Worm (Caenorhabditis elegans) whole organism, mixed stage, embryonic: ENCODE measurements around the gene F10E7.11.

Experiments used
- M03D4.4 ChIP-seq: sonication (generic microtip); optimal IDR thresholded peaks from 2 replicates; lab custom pipeline; 2017; ENCODE audit warnings: mild to moderate bottlenecking, missing genetic modification characterization, missing compliant biosample characterization
- bed-3 ChIP-seq: fragments of 200-800 bp; sonication (Bioruptor generic); optimal IDR thresholded peaks from 3 replicates; lab custom pipeline; 2018; ENCODE audit warnings: mild to moderate bottlenecking, missing genetic modification characterization, moderate library complexity, missing compliant biosample characterization
- ceh-39 ChIP-seq: fragments of 150-350 bp; optimal IDR thresholded peaks from 2 replicates; lab custom pipeline; 2014; ENCODE audit warnings: missing biosample characterization, missing genetic modification characterization
- ceh-43 ChIP-seq: fragments of 200-800 bp; sonication (Bioruptor generic); optimal IDR thresholded peaks from 2 replicates; lab custom pipeline; 2018; ENCODE audit warnings: mild to moderate bottlenecking, missing genetic modification characterization, moderate library complexity, missing compliant biosample characterization
- ceh-83 ChIP-seq: fragments of 200-800 bp; sonication (Bioruptor generic); optimal IDR thresholded peaks from 2 replicates; lab custom pipeline; 2018; ENCODE audit warnings: mild to moderate bottlenecking, missing genetic modification characterization, missing compliant biosample characterization
- ces-1 ChIP-seq: fragments of 150-350 bp; optimal IDR thresholded peaks from 2 replicates; lab custom pipeline; 2014; ENCODE audit warnings: missing biosample characterization, missing genetic modification reagents, missing genetic modification characterization
- elt-1 ChIP-seq: sonication (generic microtip); optimal IDR thresholded peaks from 2 replicates; lab custom pipeline; 2017; ENCODE audit warnings: missing genetic modification characterization, mild to moderate bottlenecking, missing compliant biosample characterization, antibody characterized with exemption, moderate library complexity, borderline replicate concordance; ENCODE audit not compliant: insufficient read depth
- elt-3 ChIP-seq: fragments of 150-350 bp; optimal IDR thresholded peaks from 2 replicates; lab custom pipeline; 2014; ENCODE audit warnings: missing biosample characterization, missing genetic modification characterization
- flh-1 ChIP-seq: fragments of 200-800 bp; sonication (Bioruptor generic); optimal IDR thresholded peaks from 2 replicates; lab custom pipeline; 2018; ENCODE audit warnings: mild to moderate bottlenecking, missing genetic modification characterization, moderate library complexity, missing compliant biosample characterization
- hlh-1 ChIP-seq: fragments of 150-350 bp; optimal IDR thresholded peaks from 2 replicates; lab custom pipeline; 2014; ENCODE audit warnings: missing biosample characterization, missing genetic modification reagents, missing genetic modification characterization
- lin-13 ChIP-seq: fragments of 150-350 bp; optimal IDR thresholded peaks from 2 replicates; lab custom pipeline; 2014; ENCODE audit warnings: missing biosample characterization, missing genetic modification characterization
- lin-32 ChIP-seq: fragments of 200-800 bp; sonication (Bioruptor generic); optimal IDR thresholded peaks from 2 replicates; lab custom pipeline; 2018; ENCODE audit warnings: mild to moderate bottlenecking, missing genetic modification characterization, missing compliant biosample characterization
- lsy-2 ChIP-seq: fragments of 150-350 bp; optimal IDR thresholded peaks from 2 replicates; lab custom pipeline; 2014; ENCODE audit warnings: missing biosample characterization, missing genetic modification characterization
- mab-5 ChIP-seq: fragments of 150-350 bp; optimal IDR thresholded peaks from 2 replicates; lab custom pipeline; 2014; ENCODE audit warnings: missing biosample characterization, missing genetic modification characterization
- mep-1 ChIP-seq: fragments of 150-350 bp; optimal IDR thresholded peaks from 2 replicates; lab custom pipeline; 2017; ENCODE audit warnings: missing biosample characterization, missing genetic modification reagents, missing genetic modification characterization, inconsistent platforms
- mls-2 ChIP-seq: sonication (generic microtip); optimal IDR thresholded peaks from 2 replicates; lab custom pipeline; 2016; ENCODE audit warnings: mild to moderate bottlenecking, missing genetic modification characterization, moderate library complexity, missing compliant biosample characterization
- nhr-12 ChIP-seq: fragments of 150-350 bp; optimal IDR thresholded peaks from 2 replicates; lab custom pipeline; 2014; ENCODE audit warnings: missing biosample characterization, missing genetic modification characterization
- nhr-2 ChIP-seq: fragments of 150-350 bp; optimal IDR thresholded peaks from 2 replicates; lab custom pipeline; 2014; ENCODE audit warnings: missing biosample characterization, missing genetic modification characterization
- nhr-237 ChIP-seq: fragments of 150-350 bp; optimal IDR thresholded peaks from 2 replicates; lab custom pipeline; 2014; ENCODE audit warnings: missing biosample characterization, missing genetic modification characterization
- nhr-76 ChIP-seq: sonication (generic microtip); optimal IDR thresholded peaks from 2 replicates; lab custom pipeline; 2017; ENCODE audit warnings: missing biosample characterization, missing genetic modification characterization
- sptf-1 ChIP-seq: sonication (generic microtip); optimal IDR thresholded peaks from 2 replicates; lab custom pipeline; 2017; ENCODE audit warnings: mild to moderate bottlenecking, missing genetic modification characterization, moderate library complexity, missing compliant biosample characterization
- tbx-8 ChIP-seq: fragments of 200-800 bp; sonication (Bioruptor generic); optimal IDR thresholded peaks from 2 replicates; lab custom pipeline; 2018; ENCODE audit warnings: mild to moderate bottlenecking, missing genetic modification characterization, moderate library complexity, missing compliant biosample characterization
- unc-120 ChIP-seq: sonication (generic microtip); optimal IDR thresholded peaks from 2 replicates; lab custom pipeline; 2017; ENCODE audit warnings: missing genetic modification characterization, missing compliant biosample characterization; ENCODE audit not compliant: poor library complexity, severe bottlenecking
- unc-39 ChIP-seq: fragments of 150-350 bp; optimal IDR thresholded peaks from 2 replicates; lab custom pipeline; 2014; ENCODE audit warnings: missing biosample characterization, missing genetic modification characterization
- unc-62 ChIP-seq: fragments of 150-350 bp; optimal IDR thresholded peaks from 2 replicates; lab custom pipeline; 2014; ENCODE audit warnings: missing biosample characterization, missing genetic modification reagents, missing genetic modification characterization
- zip-8 ChIP-seq: fragments of 150-350 bp; optimal IDR thresholded peaks from 2 replicates; lab custom pipeline; 2014; ENCODE audit warnings: missing biosample characterization, missing genetic modification characterization
- ztf-11 ChIP-seq: fragments of 150-350 bp; optimal IDR thresholded peaks from 2 replicates; lab custom pipeline; 2014; ENCODE audit warnings: missing biosample characterization, missing genetic modification characterization

F10E7.11 gene

DNA sequence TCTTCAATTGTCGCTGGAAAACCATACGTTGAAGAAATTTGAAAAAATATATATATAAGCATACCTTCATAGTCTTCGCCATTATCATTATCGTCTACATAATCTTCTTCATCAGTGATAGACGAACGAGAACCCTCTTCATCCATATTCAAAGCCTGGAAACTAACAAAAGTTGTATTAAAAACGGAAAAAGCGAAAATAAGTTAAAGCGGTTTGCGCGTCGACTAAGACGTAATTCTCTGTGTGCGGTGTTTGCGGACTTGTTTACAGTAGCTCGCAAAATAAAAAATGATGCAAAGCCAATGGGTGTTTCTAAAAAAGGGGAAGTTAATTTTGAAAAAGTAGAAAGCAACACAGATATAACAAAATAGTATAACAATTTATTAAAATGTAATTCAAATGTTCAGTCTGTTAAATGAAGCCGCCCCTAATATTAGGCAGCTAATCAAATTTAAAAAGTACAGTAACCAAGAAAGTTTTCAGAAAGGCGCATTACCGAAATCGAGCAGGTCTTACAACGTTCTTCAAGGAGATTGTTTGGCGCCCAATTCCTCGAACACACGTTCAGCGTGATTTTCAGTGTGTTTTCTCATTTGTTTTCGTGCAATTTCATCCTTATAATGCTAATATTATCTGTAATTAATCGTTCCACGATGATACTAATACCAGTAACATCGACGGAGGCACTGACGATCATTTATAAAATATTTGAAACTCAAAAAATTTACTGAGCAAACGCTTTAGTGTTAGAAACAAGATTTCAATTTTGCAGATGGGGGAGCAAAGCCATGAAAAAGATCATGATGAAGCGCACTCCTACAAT lies 9.4 kb upstream of the F10E7.11 start, which contains the start of the genes T07F8.4 and gld-3:
TSS of gene T07F8.4 (minus strand) at position 162 of the 823 bp plus-strand sequence.
TSS of gene gld-3 (plus strand) at position 773 of the 823 bp plus-strand sequence.
- TF ChIP-seq ceh-83 (no peak), lsy-2 (peak; percentile 93), mep-1 (peak; percentile 62), sptf-1 (tag; lab: Kevin White, UChicago) (peak; percentile 42)

DNA sequence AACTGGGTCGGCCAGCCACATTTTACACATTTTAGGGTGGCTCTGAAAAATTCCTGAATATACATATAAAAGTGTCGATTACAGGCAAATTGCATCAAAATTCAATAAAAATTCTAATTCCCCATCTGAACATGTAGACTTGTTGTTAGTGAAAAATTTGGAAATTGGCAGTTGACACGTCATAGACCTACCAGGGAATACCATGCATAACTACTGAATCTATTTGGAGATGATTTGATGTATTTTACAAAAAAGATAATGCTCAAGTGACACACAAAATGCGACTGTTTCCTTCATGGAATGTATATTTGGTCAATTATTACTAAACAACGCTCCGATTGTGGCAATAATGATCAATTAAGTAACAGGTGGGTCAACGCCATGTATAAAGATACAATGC lies 3.8 kb upstream of the F10E7.11 start, which contains the start of gene F10E7.1:
TSS of gene F10E7.1 (plus strand) at position 301 of the 400 bp plus-strand sequence.
- no peak for TF ChIP-seq elt-1 (tag; lab: Kevin White, UChicago)

ce11 chrII:7121762-7122292 lies 865 bp downstream of the F10E7.11 start, which contains the start of gene F10E7.2:
F10E7.2 (plus strand) TSS chrII:7122242.
- TF ChIP-seq ces-1: no peak
- no peak for TF ChIP-seq mls-2 (tag; lab: Kevin White, UChicago)
- no peak for TF ChIP-seq ceh-43 (GFP tag; lab: Kevin White, UChicago)
- no peak for TF ChIP-seq mep-1
- no peak for TF ChIP-seq unc-39 (tag; lab: Kevin White, UChicago)
- TF ChIP-seq M03D4.4 (tag; lab: Kevin White, UChicago): no peak
- no peak for TF ChIP-seq elt-1 (tag; lab: Kevin White, UChicago)
- no peak for TF ChIP-seq ceh-83
- no peak for TF ChIP-seq tbx-8
- no peak for TF ChIP-seq unc-120
- no peak for TF ChIP-seq flh-1
- TF ChIP-seq zip-8 (tag; lab: Kevin White, UChicago): no peak
- TF ChIP-seq bed-3 (GFP tag; lab: Kevin White, UChicago): no peak
- TF ChIP-seq nhr-12 (tag; lab: Kevin White, UChicago): no peak
- no peak for TF ChIP-seq elt-3 (tag; lab: Kevin White, UChicago)
- no peak for TF ChIP-seq nhr-76 (tag; lab: Kevin White, UChicago)
- TF ChIP-seq lin-32 (GFP tag; lab: Kevin White, UChicago): no peak
- no peak for TF ChIP-seq lsy-2
- no peak for TF ChIP-seq nhr-2

DNA sequence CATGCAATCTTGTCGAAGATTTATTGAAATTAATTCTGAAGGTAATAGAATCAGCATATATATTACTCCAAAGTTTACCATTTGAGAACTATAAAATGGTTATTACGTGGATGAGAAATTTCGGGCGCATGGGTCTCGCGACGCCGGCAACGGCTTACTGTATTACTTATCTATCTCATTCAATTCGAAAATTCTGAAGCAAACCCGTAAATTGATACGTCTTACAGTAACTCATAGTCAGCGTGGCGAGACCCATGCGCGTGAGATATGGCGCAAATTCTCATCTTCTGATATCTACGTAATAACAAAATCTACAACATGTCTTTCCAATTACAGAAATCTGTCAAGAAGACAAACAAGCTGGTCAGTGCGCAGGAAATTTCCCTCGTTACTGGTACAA lies 3.2 kb downstream of the F10E7.11 start:
- TF ChIP-seq nhr-237 (tag; lab: Kevin White, UChicago): no peak
- TF ChIP-seq zip-8 (tag; lab: Kevin White, UChicago): no peak
- no peak for TF ChIP-seq ces-1
- TF ChIP-seq lin-32 (GFP tag; lab: Kevin White, UChicago): no peak
- no peak for TF ChIP-seq lin-13 (tag; lab: Kevin White, UChicago)
- no peak for TF ChIP-seq mep-1
- no peak for TF ChIP-seq unc-62 (GFP tag; lab: Kevin White, UChicago)
- no peak for TF ChIP-seq mab-5 (tag; lab: Kevin White, UChicago)
- TF ChIP-seq nhr-76 (tag; lab: Kevin White, UChicago): no peak
- TF ChIP-seq mls-2 (tag; lab: Kevin White, UChicago): no peak
- no peak for TF ChIP-seq tbx-8
- no peak for TF ChIP-seq unc-120
- TF ChIP-seq elt-3 (tag; lab: Kevin White, UChicago): no peak

DNA sequence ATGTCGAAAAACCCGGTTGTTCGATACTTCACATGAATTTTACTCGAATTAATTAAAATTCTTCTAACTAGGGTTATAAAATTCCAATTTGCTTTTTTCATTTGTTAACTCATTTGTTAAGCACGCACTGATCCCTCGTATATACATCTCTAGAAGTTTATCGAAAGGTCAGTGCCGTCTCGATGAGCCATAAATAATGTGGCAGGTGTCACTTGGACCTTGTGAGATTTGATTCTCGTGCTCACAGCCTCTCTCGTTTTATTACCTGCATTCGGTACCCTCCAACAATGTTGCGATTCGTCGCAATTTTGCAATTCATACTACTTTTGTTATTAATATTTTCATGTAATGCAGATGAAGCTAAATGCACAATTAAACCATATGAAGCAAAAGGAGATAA lies 6.3 kb downstream of the F10E7.11 start, which contains the start of gene spon-1:
TSS of gene spon-1 (plus strand) at position 208 of the 400 bp plus-strand sequence.
- TF ChIP-seq unc-62 (GFP tag; lab: Kevin White, UChicago) (peak; percentile 54), hlh-1 (tag; lab: Kevin White, UChicago) (peak; percentile 73), nhr-2 (peak; percentile 46), mep-1 (no peak), unc-120 (peak; percentile 14)
- TF ChIP-seq, all 35 proteins: peak for 4

DNA sequence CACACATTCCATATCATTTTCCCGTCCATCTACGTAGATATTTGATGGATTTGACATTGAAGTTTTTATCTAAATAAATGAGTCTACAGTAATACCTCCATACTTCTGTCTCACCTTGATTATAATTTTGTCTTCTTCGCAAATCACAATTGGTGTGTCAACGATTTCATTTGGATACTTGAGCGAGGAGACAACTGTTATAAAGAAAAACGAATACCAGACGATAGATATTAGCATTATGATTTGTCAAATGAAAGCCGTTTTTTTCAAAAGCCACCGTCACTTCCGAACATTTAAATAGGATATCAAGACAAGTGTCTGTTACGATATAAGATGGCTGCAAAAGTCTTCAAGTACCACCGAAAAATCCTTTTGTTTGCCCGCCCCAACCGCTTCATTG lies 7.1 kb downstream of the F10E7.11 start, which contains the start of gene cutl-5:
TSS of gene cutl-5 (minus strand) at position 269 of the 400 bp plus-strand sequence.
- TF ChIP-seq zip-8 (tag; lab: Kevin White, UChicago) (no peak), lin-13 (tag; lab: Kevin White, UChicago) (no peak), ztf-11 (no peak), lsy-2 (no peak), ceh-39 (tag; lab: Kevin White, UChicago) (no peak), mls-2 (tag; lab: Kevin White, UChicago) (no peak), nhr-2 (no peak), unc-39 (tag; lab: Kevin White, UChicago) (no peak), lin-32 (GFP tag; lab: Kevin White, UChicago) (no peak), flh-1 (no peak), nhr-12 (tag; lab: Kevin White, UChicago) (no peak)
